Worm (Caenorhabditis elegans) whole organism, L4 larva: ENCODE data around the gene C26B9.5.

Source experiments
- F10B5.3 ChIP-seq: sonication (generic microtip); optimal IDR thresholded peaks from 2 replicates; lab custom pipeline; 2016; ENCODE audit warnings: mild to moderate bottlenecking, missing genetic modification characterization, missing compliant biosample characterization
- F37D6.2 ChIP-seq: sonication (generic microtip); optimal IDR thresholded peaks from 2 replicates; lab custom pipeline; 2016; ENCODE audit warnings: mild to moderate bottlenecking, missing genetic modification characterization, missing compliant biosample characterization
- F49E8.2 ChIP-seq: sonication (generic microtip); optimal IDR thresholded peaks from 2 replicates; lab custom pipeline; 2016; ENCODE audit warnings: missing compliant biosample characterization, mild to moderate bottlenecking, missing genetic modification characterization, borderline replicate concordance
- T26A8.4 ChIP-seq: fragments of 200-800 bp; sonication (Bioruptor generic); IDR thresholded peaks from 2 replicates; pipeline ENCODE4 v1.3.6; 2022; ENCODE audit warnings: missing genetic modification characterization, missing compliant biosample characterization
- Y5F2A.4 ChIP-seq: fragments of 200-800 bp; sonication (Bioruptor generic); optimal IDR thresholded peaks from 2 replicates; lab custom pipeline; 2018; ENCODE audit warnings: mild to moderate bottlenecking, missing genetic modification characterization, missing compliant biosample characterization
- ZK337.2 ChIP-seq: fragments of 200-800 bp; sonication (Bioruptor generic); IDR thresholded peaks from 2 replicates; pipeline ENCODE4 v1.3.6; 2022; ENCODE audit warnings: missing genetic modification reagents, missing genetic modification characterization, missing compliant biosample characterization
- aly-2 ChIP-seq: sonication (generic microtip); optimal IDR thresholded peaks from 2 replicates; lab custom pipeline; 2018; ENCODE audit warnings: missing biosample characterization, missing genetic modification characterization
- attf-4 ChIP-seq: sonication (generic microtip); optimal IDR thresholded peaks from 3 replicates; lab custom pipeline; 2017; ENCODE audit warnings: missing biosample characterization, missing genetic modification characterization
- ceh-32 ChIP-seq: sonication (generic microtip); optimal IDR thresholded peaks from 2 replicates; lab custom pipeline; 2016; ENCODE audit warnings: mild to moderate bottlenecking, missing genetic modification characterization, missing compliant biosample characterization; ENCODE audit not compliant: poor library complexity
- ceh-44 ChIP-seq: fragments of 200-800 bp; sonication (Bioruptor generic); IDR thresholded peaks from 2 replicates; pipeline ENCODE4 v1.3.6; 2022; ENCODE audit warnings: missing genetic modification reagents, missing genetic modification characterization, missing compliant biosample characterization
- ceh-62 ChIP-seq: sonication (generic microtip); optimal IDR thresholded peaks from 2 replicates; lab custom pipeline; 2017; ENCODE audit warnings: missing biosample characterization, missing genetic modification characterization
- cey-2 ChIP-seq: sonication (generic microtip); optimal IDR thresholded peaks from 3 replicates; lab custom pipeline; 2017; ENCODE audit warnings: missing genetic modification characterization, mild to moderate bottlenecking, missing compliant biosample characterization, antibody characterized with exemption, borderline replicate concordance; ENCODE audit not compliant: insufficient read depth
- ctbp-1 ChIP-seq: fragments of 200-800 bp; sonication (Bioruptor generic); IDR thresholded peaks from 2 replicates; pipeline ENCODE4 v1.3.6; 2022; ENCODE audit warnings: missing genetic modification reagents, missing genetic modification characterization, missing compliant biosample characterization
- daf-19 ChIP-seq: fragments of 200-800 bp; sonication (Bioruptor generic); conservative IDR thresholded peaks from 2 replicates; pipeline ENCODE4 v1.3.6; 2022; ENCODE audit warnings: missing genetic modification characterization, missing compliant biosample characterization
- dmd-6 ChIP-seq: fragments of 200-800 bp; sonication (Bioruptor generic); IDR thresholded peaks from 2 replicates; pipeline ENCODE4 v1.3.6; 2022; ENCODE audit warnings: missing genetic modification reagents, missing genetic modification characterization, missing compliant biosample characterization
- dmd-8 ChIP-seq: fragments of 200-800 bp; sonication (Bioruptor generic); IDR thresholded peaks from 2 replicates; pipeline ENCODE4 v1.3.6; 2022; ENCODE audit warnings: missing genetic modification characterization, missing compliant biosample characterization
- dmd-9 ChIP-seq: fragments of 200-800 bp; sonication (Bioruptor generic); IDR thresholded peaks from 2 replicates; pipeline ENCODE4 v1.3.6; 2022; ENCODE audit warnings: missing genetic modification reagents, missing genetic modification characterization, missing compliant biosample characterization
- egl-27 ChIP-seq: sonication (generic microtip); optimal IDR thresholded peaks from 3 replicates; lab custom pipeline; 2017; ENCODE audit warnings: missing biosample characterization, missing genetic modification reagents, missing genetic modification characterization
- egl-43 ChIP-seq: fragments of 200-800 bp; sonication (Bioruptor generic); IDR thresholded peaks from 2 replicates; pipeline ENCODE4 v1.3.6; 2022; ENCODE audit warnings: missing genetic modification reagents, missing genetic modification characterization, missing compliant biosample characterization
- hif-1 ChIP-seq, 2 experiments: sonication (generic microtip); optimal IDR thresholded peaks; 2 replicates each; lab custom pipeline; 2016 to 2017; ENCODE audit warnings: missing compliant biosample characterization in 2 of 2, missing genetic modification characterization in 2 of 2, missing genetic modification reagents in 2 of 2, missing genotype in 2 of 2, mild to moderate bottlenecking in 1 of 2
- hlh-11 ChIP-seq: fragments of 200-800 bp; sonication (Bioruptor generic); optimal IDR thresholded peaks from 2 replicates; lab custom pipeline; 2018; ENCODE audit warnings: mild to moderate bottlenecking, missing genetic modification characterization, missing compliant biosample characterization
- hmg-1.1 ChIP-seq: fragments of 200-800 bp; sonication (Bioruptor generic); IDR thresholded peaks from 2 replicates; pipeline ENCODE4 v1.3.6; 2022; ENCODE audit warnings: missing genetic modification reagents, missing genetic modification characterization, missing compliant biosample characterization
- jun-1 ChIP-seq: fragments of 150-350 bp; optimal IDR thresholded peaks from 2 replicates; lab custom pipeline; 2014; ENCODE audit warnings: missing biosample characterization, missing genetic modification reagents, missing genetic modification characterization
- lim-7 ChIP-seq: fragments of 200-800 bp; sonication (Bioruptor generic); IDR thresholded peaks from 2 replicates; pipeline ENCODE4 v1.3.6; 2022; ENCODE audit warnings: missing genetic modification characterization, missing compliant biosample characterization
- lin-1 ChIP-seq: fragments of 200-800 bp; sonication (Bioruptor generic); IDR thresholded peaks from 2 replicates; pipeline ENCODE4 v1.3.6; 2022; ENCODE audit warnings: missing genetic modification reagents, missing genetic modification characterization, missing compliant biosample characterization
- lin-13 ChIP-seq: fragments of 150-350 bp; optimal IDR thresholded peaks from 2 replicates; lab custom pipeline; 2014; ENCODE audit warnings: missing biosample characterization, missing genetic modification reagents, missing genetic modification characterization
- lin-29 ChIP-seq: fragments of 200-800 bp; sonication (Bioruptor generic); IDR thresholded peaks from 2 replicates; pipeline ENCODE4 v1.3.6; 2022; ENCODE audit warnings: missing genetic modification reagents, missing genetic modification characterization, missing compliant biosample characterization
- lin-38 ChIP-seq: fragments of 200-800 bp; sonication (Bioruptor generic); IDR thresholded peaks from 2 replicates; pipeline ENCODE4 v1.3.6; 2022; ENCODE audit warnings: missing genetic modification reagents, missing genetic modification characterization, missing compliant biosample characterization
- lin-39 ChIP-seq: fragments of 150-350 bp; optimal IDR thresholded peaks from 2 replicates; lab custom pipeline; 2014; ENCODE audit warnings: missing biosample characterization, missing genetic modification reagents, missing genetic modification characterization
- lir-3 ChIP-seq: sonication (generic microtip); optimal IDR thresholded peaks from 2 replicates; lab custom pipeline; 2016; ENCODE audit warnings: mild to moderate bottlenecking, missing genetic modification characterization, missing compliant biosample characterization
- lsy-2 ChIP-seq, 2 experiments: fragments of 150-350 bp in 1 of 2; sonication (generic microtip) in 1 of 2; optimal IDR thresholded peaks; 2 replicates each; lab custom pipeline; 2014 to 2017; ENCODE audit warnings: missing biosample characterization in 2 of 2, missing genetic modification characterization in 2 of 2
- madf-5 ChIP-seq, 2 experiments: fragments of 200-800 bp; sonication (Bioruptor generic); IDR thresholded peaks; 2 replicates each; pipeline ENCODE4 v1.3.6; 2022; ENCODE audit warnings: missing compliant biosample characterization in 2 of 2, missing genetic modification characterization in 2 of 2
- madf-9 ChIP-seq: fragments of 200-800 bp; sonication (Bioruptor generic); conservative IDR thresholded peaks from 2 replicates; pipeline ENCODE4 v1.3.6; 2022; ENCODE audit warnings: missing genetic modification reagents, missing genetic modification characterization, missing compliant biosample characterization
- mdl-1 ChIP-seq, 2 experiments: fragments of 150-350 bp in 1 of 2; sonication (generic microtip) in 1 of 2; optimal IDR thresholded peaks; 2 replicates each; lab custom pipeline; 2014 to 2017; ENCODE audit warnings: missing biosample characterization in 2 of 2, missing genetic modification characterization in 2 of 2
- mdt-29 ChIP-seq: fragments of 200-800 bp; sonication (Bioruptor generic); IDR thresholded peaks from 2 replicates; pipeline ENCODE4 v1.3.6; 2022; ENCODE audit warnings: missing genetic modification reagents, missing genetic modification characterization, missing compliant biosample characterization
- nhr-10 ChIP-seq: fragments of 150-350 bp; optimal IDR thresholded peaks from 2 replicates; lab custom pipeline; 2014; ENCODE audit warnings: missing biosample characterization, missing genetic modification characterization
- nhr-102 ChIP-seq: sonication (generic microtip); optimal IDR thresholded peaks from 2 replicates; lab custom pipeline; 2016; ENCODE audit warnings: mild to moderate bottlenecking, missing genetic modification characterization, moderate library complexity, missing compliant biosample characterization
- nhr-237 ChIP-seq: sonication (generic microtip); optimal IDR thresholded peaks from 2 replicates; lab custom pipeline; 2017; ENCODE audit warnings: missing biosample characterization, missing genetic modification characterization
- nhr-28 ChIP-seq: fragments of 150-350 bp; optimal IDR thresholded peaks from 2 replicates; lab custom pipeline; 2014; ENCODE audit warnings: missing biosample characterization, missing genetic modification characterization
- pha-4 ChIP-seq, 2 experiments: fragments of 150-350 bp in 1 of 2; fragments of 200-800 bp in 1 of 2; sonication (Bioruptor generic) in 1 of 2; IDR thresholded peaks in 1 of 2; optimal IDR thresholded peaks in 1 of 2; 2 replicates each; pipeline versions ENCODE4 v1.3.6 to Lab custom; 2014 to 2022; ENCODE audit warnings: missing genetic modification characterization in 2 of 2, missing genetic modification reagents in 2 of 2, missing biosample characterization in 1 of 2, missing compliant biosample characterization in 1 of 2
- php-3 ChIP-seq: fragments of 200-800 bp; sonication (Bioruptor generic); IDR thresholded peaks from 2 replicates; pipeline ENCODE4 v1.3.6; 2022; ENCODE audit warnings: missing genetic modification reagents, missing genetic modification characterization, missing compliant biosample characterization
- pqm-1 ChIP-seq: sonication (generic microtip); optimal IDR thresholded peaks from 2 replicates; lab custom pipeline; 2017; ENCODE audit warnings: missing biosample characterization, missing genetic modification characterization
- saeg-2 ChIP-seq: fragments of 200-800 bp; sonication (Bioruptor generic); IDR thresholded peaks from 2 replicates; pipeline ENCODE4 v1.3.6; 2022; ENCODE audit warnings: missing genetic modification reagents, missing genetic modification characterization, missing compliant biosample characterization
- set-16 ChIP-seq: fragments of 200-800 bp; sonication (Bioruptor generic); IDR thresholded peaks from 2 replicates; pipeline ENCODE4 v1.3.6; 2022; ENCODE audit warnings: missing genetic modification reagents, missing genetic modification characterization, missing compliant biosample characterization
- spr-3 ChIP-seq: fragments of 200-800 bp; sonication (Bioruptor generic); optimal IDR thresholded peaks from 2 replicates; lab custom pipeline; 2018; ENCODE audit warnings: mild to moderate bottlenecking, missing genetic modification characterization, missing compliant biosample characterization
- tra-1 ChIP-seq: fragments of 200-800 bp; sonication (Bioruptor generic); IDR thresholded peaks from 2 replicates; pipeline ENCODE4 v1.3.6; 2022; ENCODE audit warnings: missing genetic modification reagents, missing genetic modification characterization, missing compliant biosample characterization
- zfp-2 ChIP-seq: sonication (generic microtip); optimal IDR thresholded peaks from 2 replicates; lab custom pipeline; 2016; ENCODE audit warnings: mild to moderate bottlenecking, missing genetic modification characterization, missing compliant biosample characterization
- ztf-11 ChIP-seq: fragments of 150-350 bp; optimal IDR thresholded peaks from 2 replicates; lab custom pipeline; 2014; ENCODE audit warnings: missing biosample characterization, missing genetic modification characterization

The C26B9.5 gene

DNA sequence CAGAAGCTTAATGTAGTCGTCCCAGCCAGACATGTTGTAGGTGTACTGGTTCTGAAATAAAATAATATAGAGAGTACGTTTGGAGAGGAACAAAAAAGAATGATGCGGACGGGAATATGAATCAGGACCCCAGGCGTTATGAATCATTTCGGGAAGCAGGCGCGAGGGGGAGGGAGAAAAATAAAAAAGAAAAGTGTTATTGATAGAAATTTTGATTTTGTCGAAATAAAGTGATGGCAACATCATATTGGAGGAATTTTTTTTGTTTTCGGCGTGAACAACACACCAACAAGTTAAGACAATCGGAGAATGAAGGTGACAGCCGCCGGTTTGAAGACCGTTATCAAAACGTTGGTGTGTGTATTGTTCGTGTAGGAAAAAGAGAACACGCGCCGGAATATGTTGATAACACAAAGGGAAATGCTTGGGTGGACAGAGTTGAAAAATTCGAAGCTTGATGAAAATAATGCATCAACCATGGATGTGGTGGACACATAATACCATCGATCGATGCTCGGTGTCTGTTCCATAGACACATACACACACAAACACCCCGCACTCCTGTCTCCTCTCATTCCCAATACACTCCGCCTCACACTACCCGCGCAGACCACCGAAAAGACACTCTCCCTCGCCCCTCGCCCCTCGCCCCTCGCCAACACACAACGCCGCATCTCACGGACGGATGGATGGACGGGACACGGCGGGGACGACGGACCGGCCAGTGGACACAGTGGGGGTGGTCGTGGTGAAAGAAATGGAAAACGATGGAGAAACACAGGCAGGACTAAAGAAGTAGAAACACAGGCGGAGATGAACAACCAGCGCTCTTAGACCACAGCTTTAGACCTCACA lies 25.0 kb downstream of the C26B9.5 start, which contains the start of gene pfn-2 (continued):
- TF ChIP-seq nhr-237 = no peak
- no peak for TF ChIP-seq lir-3
- no peak for TF ChIP-seq egl-27
- no peak for TF ChIP-seq F37D6.2 (tag; lab: Kevin White, UChicago)
- TF ChIP-seq lin-29 (GFP tag; lab: Robert Waterston, UW) = peak; percentile 40; the same call in 1 of the 2 replicates
- peak; percentile 94 for TF ChIP-seq set-16 (GFP tag; lab: Robert Waterston, UW)
- TF ChIP-seq Y5F2A.4 (GFP tag; lab: Kevin White, UChicago) = no peak
- peak; percentile 38 for TF ChIP-seq nhr-28 (tag; lab: Kevin White, UChicago)
- no peak for TF ChIP-seq T26A8.4 (GFP tag; lab: Robert Waterston, UW)
- no peak for TF ChIP-seq madf-5 (GFP tag; IDR thresholded peaks at IDR 0.05; lab: Robert Waterston, UW)
- TF ChIP-seq nhr-10 (tag; lab: Kevin White, UChicago) = no peak
- no peak for TF ChIP-seq ztf-11 (tag; lab: Kevin White, UChicago)
- peak in 1 of 2 experiments; percentile 48 for TF ChIP-seq mdl-1 (tag; optimal IDR thresholded peaks at IDR 0.05; lab: Kevin White, UChicago)
- no peak for TF ChIP-seq ZK337.2
- peak in 1 of 2 experiments; percentile 14 for TF ChIP-seq lsy-2 (tag; optimal IDR thresholded peaks at IDR 0.05; lab: Kevin White, UChicago)
- TF ChIP-seq zfp-2 (tag; lab: Kevin White, UChicago) = no peak
- no peak for TF ChIP-seq F49E8.2 (tag; lab: Kevin White, UChicago)
- no peak for TF ChIP-seq php-3 (GFP tag; lab: Robert Waterston, UW)
- 0 out of 2 replicates have a peak, but pooled peaks have one; percentile 32 for TF ChIP-seq dmd-9 (GFP tag; lab: Robert Waterston, UW)
- TF ChIP-seq attf-4 (tag; lab: Kevin White, UChicago) = no peak
- TF ChIP-seq lin-13 (GFP tag; lab: Kevin White, UChicago) = no peak
- TF ChIP-seq ceh-44 (GFP tag; lab: Robert Waterston, UW) = no peak
- 0 out of 2 replicates have a peak, but pooled peaks have one; percentile 13 for TF ChIP-seq ctbp-1
- 0 out of 2 replicates have a peak, but pooled peaks have one; percentile 72 for TF ChIP-seq egl-43
- TF ChIP-seq jun-1 = no peak
- no peak for TF ChIP-seq cey-2 (tag; lab: Kevin White, UChicago)
- no peak for TF ChIP-seq F10B5.3 (tag; lab: Kevin White, UChicago)
- no peak; the same call in 1 of the 2 replicates for TF ChIP-seq lin-38
- TF ChIP-seq hlh-11 (tag; lab: Kevin White, UChicago) = peak; percentile 63
- no peak for TF ChIP-seq nhr-102 (tag; lab: Kevin White, UChicago)
- TF ChIP-seq pqm-1 = peak; percentile 38
- no peak for TF ChIP-seq daf-19 (GFP tag; lab: Robert Waterston, UW)
- no peak for TF ChIP-seq lin-39 (tag; lab: Kevin White, UChicago)
- peak; percentile 69 for TF ChIP-seq hmg-1.1
- TF ChIP-seq ceh-32 = no peak
- TF ChIP-seq saeg-2 (GFP tag; lab: Robert Waterston, UW) = no peak
- TF ChIP-seq pha-4 (GFP tag; IDR thresholded peaks at IDR 0.05; lab: Robert Waterston, UW) = peak; percentile 5; the same call in 1 of the 2 replicates
- TF ChIP-seq pha-4 (tag; optimal IDR thresholded peaks at IDR 0.05; lab: Kevin White, UChicago) = no peak
- no peak for TF ChIP-seq dmd-8
- TF ChIP-seq aly-2 (tag; lab: Kevin White, UChicago) = no peak
- TF ChIP-seq lim-7 (GFP tag; lab: Robert Waterston, UW) = 0 out of 2 replicates have a peak, but pooled peaks have one; percentile 8
- no peak for TF ChIP-seq tra-1
- no peak for TF ChIP-seq lin-1 (GFP tag; lab: Robert Waterston, UW)
- no peak for TF ChIP-seq spr-3 (GFP tag; lab: Kevin White, UChicago)
- peak; percentile 40 for TF ChIP-seq dmd-6 (GFP tag; lab: Robert Waterston, UW)
- peak in 1 of 2 experiments; percentile 32 for TF ChIP-seq hif-1 (tag; optimal IDR thresholded peaks at IDR 0.05; lab: Kevin White, UChicago)
- TF ChIP-seq madf-9 (GFP tag; lab: Robert Waterston, UW) = no peak
- no peak for TF ChIP-seq ceh-62 (tag; lab: Kevin White, UChicago)
- no peak for TF ChIP-seq mdt-29 (GFP tag; lab: Robert Waterston, UW)
